Worm (Caenorhabditis elegans) whole organism, L4/young adult: ENCODE data around the gene Y67D8C.2.

Experiments
- dao-5 ChIP-seq: sonication (generic microtip); optimal IDR thresholded peaks from 2 replicates; lab custom pipeline; 2016; ENCODE audit warnings: missing genotype, missing genetic modification characterization, moderate library complexity, missing compliant biosample characterization
- him-1 ChIP-seq: sonication (generic microtip); optimal IDR thresholded peaks from 2 replicates; lab custom pipeline; 2016; ENCODE audit warnings: missing genotype, missing genetic modification reagents, missing genetic modification characterization, missing compliant biosample characterization

DNA sequence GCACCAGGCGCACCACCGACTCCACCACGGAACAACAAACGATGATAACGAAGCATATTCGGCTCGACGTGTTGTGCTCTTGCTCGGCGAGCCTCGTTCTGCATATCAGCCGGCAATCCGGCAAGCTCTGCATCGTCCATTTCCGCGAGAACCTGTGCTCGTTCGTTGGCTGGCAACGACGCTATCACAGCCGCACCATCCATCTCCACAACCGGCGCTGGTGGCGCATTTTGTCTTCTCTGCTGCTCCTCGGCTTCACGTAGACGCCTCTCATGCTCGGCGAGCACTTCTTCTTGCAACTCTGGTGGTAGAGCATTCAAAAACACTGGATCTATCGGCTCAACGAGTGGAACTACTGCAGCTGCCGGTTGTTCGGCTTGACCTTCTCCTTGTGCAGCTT, 34.2 kb upstream of the Y67D8C.2 start:
- TF ChIP-seq him-1 (tag; lab: Kevin White, UChicago), result no peak
- no peak for TF ChIP-seq dao-5 (tag; lab: Kevin White, UChicago)
